Worm (Caenorhabditis elegans): ENCODE data around the gene ZK1320.5.

Gene ZK1320.5

ce11 chrII:9665577-9665976, at the start of gene ZK1320.5:
ZK1320.5 (minus strand) TSS chrII:9665677.
- TF ChIP-seq scrt-1 (GFP tag; IDR thresholded peaks at IDR 0.05) = no peak
- TF ChIP-seq flt-1 (GFP tag; IDR thresholded peaks at IDR 0.05) = no peak
- TF ChIP-seq ceh-36 (tag; optimal IDR thresholded peaks at IDR 0.05) = no peak
- no peak for TF ChIP-seq hnd-1 (tag; optimal IDR thresholded peaks at IDR 0.05)
- no peak for TF ChIP-seq B0310.2 (tag; optimal IDR thresholded peaks at IDR 0.05)
- TF ChIP-seq sea-1 (GFP tag; conservative IDR thresholded peaks at IDR 0.05) = no peak
- TF ChIP-seq hmbx-1 (tag; optimal IDR thresholded peaks at IDR 0.05) = no peak
- TF ChIP-seq ets-7 (tag; optimal IDR thresholded peaks at IDR 0.05) = no peak
- TF ChIP-seq tbx-11 (GFP tag; IDR thresholded peaks at IDR 0.05) = no peak
- no peak for TF ChIP-seq tbx-37 (GFP tag; conservative IDR thresholded peaks at IDR 0.05)
- no peak for TF ChIP-seq hmg-4 (GFP tag; optimal IDR thresholded peaks at IDR 0.05)
- no peak for TF ChIP-seq ama-1 (optimal IDR thresholded peaks at IDR 0.05)
- no peak for TF ChIP-seq ceh-13 (GFP tag; optimal IDR thresholded peaks at IDR 0.05)
- no peak for TF ChIP-seq pes-1 (GFP tag; IDR thresholded peaks at IDR 0.05)
- TF ChIP-seq F13C5.2 (tag; optimal IDR thresholded peaks at IDR 0.05) = no peak
- no peak for TF ChIP-seq aly-1 (tag; optimal IDR thresholded peaks at IDR 0.05)
- no peak for TF ChIP-seq tra-4 (tag; optimal IDR thresholded peaks at IDR 0.05)

ce11 chrII:9713083-9713482, 47.6 kb upstream of the ZK1320.5 start:
- TF ChIP-seq scrt-1 (GFP tag; IDR thresholded peaks at IDR 0.05) (0 out of 2 replicates have a peak, but pooled peaks have one; percentile 27), hmg-4 (GFP tag; optimal IDR thresholded peaks at IDR 0.05) (no peak), sea-1 (GFP tag; conservative IDR thresholded peaks at IDR 0.05) (0 out of 2 replicates have a peak, but pooled peaks have one; percentile 28), ceh-36 (tag; optimal IDR thresholded peaks at IDR 0.05) (no peak), hnd-1 (tag; optimal IDR thresholded peaks at IDR 0.05) (no peak), tra-4 (tag; optimal IDR thresholded peaks at IDR 0.05) (no peak)

- no peak for TF ChIP-seq sea-1 (GFP tag; conservative IDR thresholded peaks at IDR 0.05)
- TF ChIP-seq B0310.2 (tag; optimal IDR thresholded peaks at IDR 0.05) = no peak
- TF ChIP-seq scrt-1 (GFP tag; IDR thresholded peaks at IDR 0.05) = no peak
- TF ChIP-seq pes-1 (GFP tag; IDR thresholded peaks at IDR 0.05) = no peak
- TF ChIP-seq ceh-13 (GFP tag; optimal IDR thresholded peaks at IDR 0.05) = no peak
- TF ChIP-seq ets-7 (tag; optimal IDR thresholded peaks at IDR 0.05) = no peak
- no peak for TF ChIP-seq aly-1 (tag; optimal IDR thresholded peaks at IDR 0.05)
- no peak for TF ChIP-seq F13C5.2 (tag; optimal IDR thresholded peaks at IDR 0.05)
- TF ChIP-seq hmg-4 (GFP tag; optimal IDR thresholded peaks at IDR 0.05) = no peak
- TF ChIP-seq ceh-36 (tag; optimal IDR thresholded peaks at IDR 0.05) = no peak
- TF ChIP-seq ama-1 (optimal IDR thresholded peaks at IDR 0.05) = no peak
- TF ChIP-seq hnd-1 (tag; optimal IDR thresholded peaks at IDR 0.05) = no peak
- no peak for TF ChIP-seq flt-1 (GFP tag; IDR thresholded peaks at IDR 0.05)
- TF ChIP-seq tbx-37 (GFP tag; conservative IDR thresholded peaks at IDR 0.05) = no peak
- no peak for TF ChIP-seq tbx-11 (GFP tag; IDR thresholded peaks at IDR 0.05)
- TF ChIP-seq hmbx-1 (tag; optimal IDR thresholded peaks at IDR 0.05) = no peak
- TF ChIP-seq tra-4 (tag; optimal IDR thresholded peaks at IDR 0.05) = no peak
Measured at ce11 chrII:9708835-9709299, 43.4 kb upstream of the ZK1320.5 start, which contains the start of gene glt-5. glt-5 (minus strand) TSS chrII:9708885.

ce11 chrII:9706207-9706606, 40.7 kb upstream of the ZK1320.5 start, which contains the start of gene Y53C12A.3:
Y53C12A.3 (minus strand) TSS chrII:9706240.
- TF ChIP-seq flt-1 (GFP tag; IDR thresholded peaks at IDR 0.05) (no peak), F13C5.2 (tag; optimal IDR thresholded peaks at IDR 0.05) (peak; percentile 16)

- TF ChIP-seq flt-1 (GFP tag; IDR thresholded peaks at IDR 0.05) (no peak), hmg-4 (GFP tag; optimal IDR thresholded peaks at IDR 0.05) (no peak), ets-7 (tag; optimal IDR thresholded peaks at IDR 0.05) (no peak), ama-1 (optimal IDR thresholded peaks at IDR 0.05) (no peak), ceh-13 (GFP tag; optimal IDR thresholded peaks at IDR 0.05) (no peak), F13C5.2 (tag; optimal IDR thresholded peaks at IDR 0.05) (no peak), aly-1 (tag; optimal IDR thresholded peaks at IDR 0.05) (no peak), scrt-1 (GFP tag; IDR thresholded peaks at IDR 0.05) (no peak), hnd-1 (tag; optimal IDR thresholded peaks at IDR 0.05) (no peak), ceh-36 (tag; optimal IDR thresholded peaks at IDR 0.05) (no peak), hmbx-1 (tag; optimal IDR thresholded peaks at IDR 0.05) (no peak)
Measured at ce11 chrII:9704746-9705145, 39.3 kb upstream of the ZK1320.5 start, which contains the start of gene Y53C12A.10. Y53C12A.10 (minus strand) TSS chrII:9704846.

ce11 chrII:9703601-9704000, 38.1 kb upstream of the ZK1320.5 start, which contains the start of gene mop-25.2:
mop-25.2 (minus strand) TSS chrII:9703701.
- TF ChIP-seq hmbx-1 (tag; optimal IDR thresholded peaks at IDR 0.05) (no peak), ets-7 (tag; optimal IDR thresholded peaks at IDR 0.05) (no peak), F13C5.2 (tag; optimal IDR thresholded peaks at IDR 0.05) (no peak), tra-4 (tag; optimal IDR thresholded peaks at IDR 0.05) (no peak), flt-1 (GFP tag; IDR thresholded peaks at IDR 0.05) (no peak), tbx-11 (GFP tag; IDR thresholded peaks at IDR 0.05) (no peak), scrt-1 (GFP tag; IDR thresholded peaks at IDR 0.05) (no peak), B0310.2 (tag; optimal IDR thresholded peaks at IDR 0.05) (no peak), aly-1 (tag; optimal IDR thresholded peaks at IDR 0.05) (no peak), ceh-36 (tag; optimal IDR thresholded peaks at IDR 0.05) (no peak), ama-1 (optimal IDR thresholded peaks at IDR 0.05) (no peak), sea-1 (GFP tag; conservative IDR thresholded peaks at IDR 0.05) (no peak), hmg-4 (GFP tag; optimal IDR thresholded peaks at IDR 0.05) (no peak), hnd-1 (tag; optimal IDR thresholded peaks at IDR 0.05) (no peak), pes-1 (GFP tag; IDR thresholded peaks at IDR 0.05) (no peak), ceh-13 (GFP tag; optimal IDR thresholded peaks at IDR 0.05) (no peak), tbx-37 (GFP tag; conservative IDR thresholded peaks at IDR 0.05) (no peak)

ce11 chrII:9700363-9700762, 34.9 kb upstream of the ZK1320.5 start, which contains the start of the genes Y53C12A.8 and Y53C12A.7:
Y53C12A.8 (minus strand) TSS chrII:9700463.
Y53C12A.7 (plus strand) TSS chrII:9700543.
- TF ChIP-seq ceh-36 (tag; optimal IDR thresholded peaks at IDR 0.05) (no peak), hmbx-1 (tag; optimal IDR thresholded peaks at IDR 0.05) (no peak), F13C5.2 (tag; optimal IDR thresholded peaks at IDR 0.05) (no peak), pes-1 (GFP tag; IDR thresholded peaks at IDR 0.05) (no peak), ets-7 (tag; optimal IDR thresholded peaks at IDR 0.05) (no peak), tra-4 (tag; optimal IDR thresholded peaks at IDR 0.05) (no peak), ceh-13 (GFP tag; optimal IDR thresholded peaks at IDR 0.05) (no peak), sea-1 (GFP tag; conservative IDR thresholded peaks at IDR 0.05) (no peak)

Data from whole organism, early embryonic.